Fruit fly (Drosophila melanogaster): ENCODE data around the gene Mettl2.

The Mettl2 gene

DNA sequence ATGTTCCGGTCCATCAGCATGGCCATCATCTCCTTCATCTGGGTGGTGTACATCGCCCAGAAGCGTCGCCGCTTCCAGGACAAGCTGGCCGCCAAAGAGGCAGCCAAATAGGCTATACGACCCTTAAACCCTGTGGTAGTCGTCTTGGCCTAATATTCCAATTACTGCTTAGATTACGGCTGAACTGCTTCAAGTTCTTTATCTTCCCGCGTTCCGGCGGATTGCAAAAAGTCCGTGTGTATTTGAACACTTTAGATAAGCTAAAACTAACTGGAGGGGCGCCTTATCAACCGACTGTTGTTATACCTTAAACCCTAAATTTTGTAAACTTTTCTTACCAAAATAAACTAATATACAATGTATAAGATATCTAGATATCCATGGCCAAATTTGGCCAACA, 14.7 kb upstream of the Mettl2 start:
- TF ChIP-seq noc (tag; optimal IDR thresholded peaks at IDR 0.05), result no peak

DNA sequence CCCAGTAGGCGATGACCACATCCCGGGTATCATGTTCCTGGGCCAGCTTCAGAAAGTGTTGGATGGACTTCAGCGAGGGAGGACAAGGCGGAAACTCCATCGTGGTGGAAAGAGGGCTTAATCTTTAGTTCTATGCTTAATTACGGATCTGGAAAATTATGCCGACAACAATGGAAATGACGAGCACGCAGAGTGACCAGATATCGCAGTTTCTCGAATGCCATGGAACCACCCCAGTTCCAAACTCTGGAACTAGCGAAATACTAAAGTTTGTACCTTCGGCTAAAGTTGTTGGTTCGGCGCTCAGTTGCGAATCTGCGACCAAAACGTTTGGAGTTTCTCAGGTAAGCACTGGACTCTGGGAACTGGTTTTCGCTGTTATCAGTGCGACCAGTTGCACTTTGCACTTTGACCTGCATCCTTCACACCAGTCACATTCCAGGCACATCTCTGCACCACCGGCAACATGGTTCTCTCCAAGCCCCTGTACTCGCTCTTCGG, 13.7 kb upstream of the Mettl2 start, which contains the start of the genes CG7970 and Vta1:
Gene CG7970 (plus strand): TSS at position 51 of the 501 bp plus-strand sequence.
Gene Vta1 (minus strand): TSS at position 201 of the 501 bp plus-strand sequence.
- no peak for TF ChIP-seq noc (tag; optimal IDR thresholded peaks at IDR 0.05)

dm6 chr3L:1649363-1649762, 10.3 kb upstream of the Mettl2 start:
- no peak for TF ChIP-seq noc (tag; optimal IDR thresholded peaks at IDR 0.05)

- no peak for TF ChIP-seq noc (tag; optimal IDR thresholded peaks at IDR 0.05)
These were observed 9.8 kb upstream of the Mettl2 start, which contains the start of gene CG13920 for dm6 chr3L:1648690-1649355. TSS of gene CG13920 (plus strand) at chr3L:1648944.

- TF ChIP-seq noc (tag; optimal IDR thresholded peaks at IDR 0.05), result no peak
These were observed 8.4 kb upstream of the Mettl2 start, which contains the start of the genes CG17249 and Bro for dm6 chr3L:1647276-1647919. TSS of gene CG17249 (minus strand) at chr3L:1647464. TSS of gene Bro (plus strand) at chr3L:1647869.

DNA sequence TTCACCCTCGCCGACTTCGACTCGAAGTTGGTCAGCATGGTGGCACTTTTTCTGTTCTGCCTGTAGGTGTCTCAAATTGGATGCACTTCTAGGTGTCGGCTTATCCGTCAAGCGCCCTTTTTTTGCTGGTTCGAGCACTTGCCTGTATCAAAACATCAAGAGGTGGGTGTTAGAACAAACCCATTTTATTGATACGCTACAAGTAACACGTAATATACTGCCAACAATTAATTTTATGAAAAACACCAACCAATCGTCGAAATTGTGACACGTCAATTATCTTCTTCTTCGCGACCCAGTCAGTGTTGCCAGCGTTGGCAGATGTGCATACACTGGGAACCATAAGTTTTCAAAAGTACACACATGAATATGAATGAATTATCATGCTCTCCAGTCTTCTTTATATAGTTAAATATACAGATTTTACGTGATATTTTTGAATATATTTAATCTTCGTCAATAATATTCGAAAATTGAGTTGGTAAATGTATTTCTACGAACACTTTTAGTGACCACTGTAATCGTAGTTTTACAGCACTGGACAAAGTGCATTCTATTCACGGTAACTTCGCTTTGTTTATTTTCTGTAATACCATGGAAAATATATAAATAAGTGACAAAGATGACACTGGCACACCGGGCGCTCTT, 6.0 kb upstream of the Mettl2 start, which contains the start of the genes alphaCOP and CG13919:
Gene alphaCOP (minus strand): TSS at position 280 of the 648 bp plus-strand sequence.
Gene CG13919 (plus strand): TSS at position 548 of the 648 bp plus-strand sequence.
- peak; percentile 90 for TF ChIP-seq noc (tag; optimal IDR thresholded peaks at IDR 0.05)

DNA sequence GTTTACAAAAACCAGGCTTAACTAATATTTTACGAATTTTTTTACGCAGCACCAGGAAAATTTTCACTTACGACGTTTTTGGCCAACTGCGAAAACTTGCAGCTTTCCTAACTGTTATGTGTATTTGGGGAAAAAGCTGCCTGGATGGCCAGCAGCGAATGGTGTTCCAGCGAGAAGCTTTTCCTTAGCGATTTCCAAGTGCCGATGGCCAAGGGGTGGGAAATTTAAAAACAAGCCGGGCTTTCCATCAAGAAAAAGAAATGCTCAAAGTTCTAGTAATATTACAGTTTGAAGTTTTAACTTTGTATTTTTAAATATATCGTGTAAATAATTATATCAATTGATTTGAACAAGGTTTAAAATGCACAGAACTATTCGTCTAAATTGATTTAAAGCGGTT, 1.4 kb downstream of the Mettl2 start, which contains the start of gene nSyb:
Gene nSyb (minus strand): TSS at position 101 of the 400 bp plus-strand sequence.
- no peak for TF ChIP-seq noc (tag; optimal IDR thresholded peaks at IDR 0.05)

- no peak for TF ChIP-seq noc (tag; optimal IDR thresholded peaks at IDR 0.05)
These were observed 2.1 kb downstream of the Mettl2 start for dm6 chr3L:1636886-1637285.

DNA sequence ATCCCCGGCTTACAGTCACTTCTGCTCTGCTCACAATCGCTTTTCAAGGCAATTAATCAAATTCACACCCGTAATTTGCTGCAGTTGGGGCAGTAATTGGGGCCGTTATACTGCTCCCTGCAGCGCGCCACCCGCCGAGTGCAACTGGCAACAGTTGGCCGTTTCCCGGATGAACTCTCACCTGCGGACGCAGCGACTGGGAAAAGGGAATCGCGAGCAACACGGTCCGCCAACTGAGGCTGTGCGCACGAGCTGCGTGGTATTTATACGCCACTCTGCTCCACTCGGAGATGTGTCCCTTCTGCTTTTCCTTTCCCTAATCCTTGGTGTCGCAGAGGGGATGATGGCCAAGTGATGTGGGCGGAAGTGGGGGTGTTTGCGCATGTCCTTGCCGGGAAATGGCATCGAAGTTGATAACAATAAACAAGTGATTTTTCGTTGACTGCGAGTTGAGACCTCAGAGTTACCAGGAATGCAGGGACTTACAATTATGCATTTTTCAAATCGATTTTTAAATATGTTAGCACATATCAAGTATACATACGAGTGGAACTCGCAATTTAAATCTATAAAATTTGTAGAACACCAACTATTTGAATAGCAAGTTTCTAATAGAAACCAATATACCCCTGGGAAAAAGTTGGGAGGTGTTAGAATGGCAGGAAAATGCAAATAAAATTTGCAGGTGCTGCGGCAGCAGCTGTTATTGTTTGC, 9.8 kb downstream of the Mettl2 start, which contains the start of gene GC:
Gene GC (minus strand): TSS at position 238 of the 714 bp plus-strand sequence.
- no peak for TF ChIP-seq noc (tag; optimal IDR thresholded peaks at IDR 0.05)

dm6 chr3L:1628176-1628866, 10.7 kb downstream of the Mettl2 start, which contains the start of gene CG13928:
TSS of gene CG13928 (minus strand) at chr3L:1628377.
- TF ChIP-seq noc (tag; optimal IDR thresholded peaks at IDR 0.05), result no peak

DNA sequence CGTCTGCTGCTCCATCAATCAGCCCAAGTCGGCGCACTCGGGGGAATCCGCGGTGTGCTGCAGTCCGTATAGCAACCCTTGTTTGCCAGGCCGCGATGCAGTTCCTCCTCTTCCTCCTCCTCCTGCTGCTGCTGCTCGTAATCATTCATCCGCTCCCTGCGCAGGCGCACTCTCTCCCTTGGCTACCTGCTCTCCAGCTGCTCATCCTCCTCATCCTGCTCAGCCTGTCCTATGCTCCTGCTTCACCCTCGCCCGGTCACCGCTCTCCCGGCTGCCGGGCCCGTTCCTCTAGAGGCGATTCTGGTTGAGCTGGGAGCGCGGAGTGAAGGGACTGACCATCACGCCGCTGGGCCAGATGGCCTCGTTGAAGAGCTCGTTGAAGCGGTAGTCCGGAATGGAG, 12.1 kb downstream of the Mettl2 start:
- TF ChIP-seq noc (tag; optimal IDR thresholded peaks at IDR 0.05), result no peak

DNA sequence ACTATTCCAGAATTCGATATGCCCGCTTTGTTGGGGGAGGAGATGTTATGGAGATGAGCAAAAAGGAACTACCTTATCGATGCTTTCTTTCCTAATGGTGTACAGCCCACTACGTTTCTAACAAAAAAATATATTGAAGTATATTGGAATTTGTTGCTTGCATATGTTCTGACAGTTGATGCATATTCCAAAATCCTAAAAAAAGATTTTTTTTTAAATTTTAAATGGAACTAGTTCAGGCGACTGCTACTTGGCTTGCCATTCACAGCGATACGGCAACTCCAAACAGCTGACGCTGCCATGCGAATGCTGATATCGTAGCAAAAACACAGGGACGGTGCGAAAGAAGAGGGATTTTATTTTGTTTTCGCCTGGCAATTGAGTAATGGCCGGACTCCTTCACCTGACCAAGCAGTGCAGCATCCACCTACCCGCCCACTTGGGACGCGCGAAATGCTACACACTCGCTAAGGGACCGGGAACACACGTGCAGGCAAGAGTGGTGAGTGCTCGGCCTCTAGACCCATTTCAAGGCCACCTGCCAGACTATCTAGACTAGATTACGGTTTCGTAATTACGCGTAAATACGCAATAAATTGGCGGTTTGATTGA, 20.8 kb downstream of the Mettl2 start, which contains the start of the genes CG13926, ABCB7 and CG33230:
Gene CG13926 (minus strand): TSS at position 43 of the 612 bp plus-strand sequence.
Gene ABCB7 (plus strand): TSS at position 299 of the 612 bp plus-strand sequence.
Gene CG33230 (plus strand): TSS at position 299 of the 612 bp plus-strand sequence.
- peak; percentile 69 for TF ChIP-seq noc (tag; optimal IDR thresholded peaks at IDR 0.05)

dm6 chr3L:1615701-1616100, 23.3 kb downstream of the Mettl2 start, which contains the start of gene CG12105:
TSS of gene CG12105 (minus strand) at chr3L:1615801.
- no peak for TF ChIP-seq noc (tag; optimal IDR thresholded peaks at IDR 0.05)

Data from whole organism, larva.